Fruit fly (Drosophila melanogaster): Measurements from ENCODE around the gene Phf5a.

Phf5a gene

DNA sequence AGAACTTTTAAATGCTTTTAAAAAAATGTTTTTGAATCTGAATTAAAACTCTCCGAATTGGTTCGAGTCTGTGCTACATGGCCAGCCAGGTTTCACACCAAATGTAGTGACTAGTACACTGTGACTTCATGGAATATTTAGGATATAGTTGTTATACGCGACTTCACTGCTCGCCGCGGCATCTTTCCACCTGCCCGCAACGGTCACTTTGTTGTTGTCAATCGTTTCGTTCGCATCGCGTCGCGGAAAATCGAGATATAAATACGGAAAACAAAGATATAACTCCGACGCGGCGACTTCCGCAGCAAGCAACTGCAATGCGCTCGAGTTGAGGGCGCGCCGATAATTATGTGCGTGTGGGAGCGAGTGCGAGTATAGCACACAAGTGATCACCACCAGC lies 7.8 kb upstream of the Phf5a start, which contains the start of gene CG31637 (continued):
- TF ChIP-seq CG10267 (tag; optimal IDR thresholded peaks at IDR 0.05) (peak; percentile 49), kni (GFP tag; optimal IDR thresholded peaks at IDR 0.05) (no peak), Pdp1 (GFP tag; optimal IDR thresholded peaks at IDR 0.05) (peak in 1 of 2 experiments; percentile 62), lab (GFP tag; optimal IDR thresholded peaks at IDR 0.05) (peak; percentile 49), CG14710 (tag; optimal IDR thresholded peaks at IDR 0.05) (peak; percentile 53), CG6175 (GFP tag; IDR thresholded peaks at IDR 0.05) (no peak), stc (GFP tag; IDR thresholded peaks at IDR 0.05) (no peak), CG2116 (GFP tag; optimal IDR thresholded peaks at IDR 0.05) (peak; percentile 18), HLH3B (GFP tag; IDR thresholded peaks at IDR 0.05) (no peak), tio (GFP tag; optimal IDR thresholded peaks at IDR 0.05) (no peak), CG9876 (GFP tag; optimal IDR thresholded peaks at IDR 0.05) (no peak), CG33213 (GFP tag; optimal IDR thresholded peaks at IDR 0.05) (peak; percentile 71), fd102C (GFP tag; optimal IDR thresholded peaks at IDR 0.05) (no peak), slou (GFP tag; optimal IDR thresholded peaks at IDR 0.05) (peak; percentile 14), btn (GFP tag; optimal IDR thresholded peaks at IDR 0.05) (no peak), CG2678 (tag; optimal IDR thresholded peaks at IDR 0.05) (peak; percentile 2), Ada2b (GFP tag; IDR thresholded peaks at IDR 0.05) (no peak), CG17385 (GFP tag; optimal IDR thresholded peaks at IDR 0.05) (peak; percentile 11), HmgZ (tag; optimal IDR thresholded peaks at IDR 0.05) (peak; percentile 64), CG18764 (GFP tag; optimal IDR thresholded peaks at IDR 0.05) (no peak), gcm (GFP tag; optimal IDR thresholded peaks at IDR 0.05) (no peak), MBD-R2 (GFP tag; IDR thresholded peaks at IDR 0.05) (peak; percentile 82), CG7987 (GFP tag; optimal IDR thresholded peaks at IDR 0.05) (peak; percentile 12), CG30020 (tag; optimal IDR thresholded peaks at IDR 0.05) (peak; percentile 11), Dip2 (GFP tag; IDR thresholded peaks at IDR 0.05) (no peak), trem (tag; optimal IDR thresholded peaks at IDR 0.05) (peak; percentile 28), E2f2 (GFP tag; IDR thresholded peaks at IDR 0.05) (peak; percentile 70), CG12236 (GFP tag; optimal IDR thresholded peaks at IDR 0.05) (no peak), CG13624 (GFP tag; optimal IDR thresholded peaks at IDR 0.05) (peak; percentile 61), CG18476 (GFP tag; optimal IDR thresholded peaks at IDR 0.05) (no peak), CG33557 (GFP tag; optimal IDR thresholded peaks at IDR 0.05) (no peak), CG7786 (GFP tag; optimal IDR thresholded peaks at IDR 0.05) (peak; percentile 9), CG15601 (tag; optimal IDR thresholded peaks at IDR 0.05) (peak; percentile 36), mld (GFP tag; IDR thresholded peaks at IDR 0.05; ENCODE audit: partially characterized antibody) (no peak), CG6683 (GFP tag; optimal IDR thresholded peaks at IDR 0.05) (no peak), unpg (GFP tag; optimal IDR thresholded peaks at IDR 0.05) (no peak), nmo (GFP tag; optimal IDR thresholded peaks at IDR 0.05) (peak; percentile 63), CG2889 (GFP tag; IDR thresholded peaks at IDR 0.05) (no peak), Hmr (GFP tag; optimal IDR thresholded peaks at IDR 0.05) (peak; percentile 61), HLHmδ (GFP tag; optimal IDR thresholded peaks at IDR 0.05) (peak; percentile 39), CG2712 (tag; optimal IDR thresholded peaks at IDR 0.05) (peak; percentile 37), sob (GFP tag; IDR thresholded peaks at IDR 0.05) (0 out of 2 replicates have a peak, but pooled peaks have one; percentile 19), Hmx (GFP tag; optimal IDR thresholded peaks at IDR 0.05) (no peak), CG12391 (tag; optimal IDR thresholded peaks at IDR 0.05) (peak; percentile 12), Dref (GFP tag; IDR thresholded peaks at IDR 0.05) (peak; percentile 44), bbx (GFP tag; IDR thresholded peaks at IDR 0.05; ENCODE audit: partially characterized antibody) (peak; percentile 33), Nf-YC (tag; optimal IDR thresholded peaks at IDR 0.05) (peak; percentile 77), bsh (GFP tag; optimal IDR thresholded peaks at IDR 0.05) (peak; percentile 14 to 21), ara (GFP tag; IDR thresholded peaks at IDR 0.05) (peak; percentile 45), ftz-f1 (GFP tag; optimal IDR thresholded peaks at IDR 0.05) (peak; percentile 9)
